Worm (Caenorhabditis elegans): ENCODE data around the gene spat-2.

spat-2 gene

ce11 chrIII:11090112-11090648 lies 53.4 kb downstream of the spat-2 start (continued):
- TF ChIP-seq repo-1 (tag; optimal IDR thresholded peaks at IDR 0.05) = peak; percentile 75
- TF ChIP-seq rcor-1 (GFP tag; IDR thresholded peaks at IDR 0.05) = peak; percentile 75
- peak; percentile 31 for TF ChIP-seq dpff-1 (tag; optimal IDR thresholded peaks at IDR 0.05)
- TF ChIP-seq lsy-27 (tag; optimal IDR thresholded peaks at IDR 0.05; ENCODE audit: borderline replicate concordance, insufficient read depth) = no peak
- TF ChIP-seq unc-62 (GFP tag; optimal IDR thresholded peaks at IDR 0.05) = no peak
- peak; percentile 43 for TF ChIP-seq die-1 (tag; optimal IDR thresholded peaks at IDR 0.05)
- TF ChIP-seq madf-10 (tag; optimal IDR thresholded peaks at IDR 0.05) = no peak
- TF ChIP-seq ZK185.1 (tag; optimal IDR thresholded peaks at IDR 0.05; ENCODE audit: poor library complexity, severe bottlenecking) = peak; percentile 36
- TF ChIP-seq dox-1 (GFP tag; IDR thresholded peaks at IDR 0.05) = peak; percentile 61
- TF ChIP-seq nfya-1 (tag; optimal IDR thresholded peaks at IDR 0.05; ENCODE audit: borderline replicate concordance, insufficient read depth) = no peak
- peak; percentile 56 for TF ChIP-seq lsl-1 (GFP tag; optimal IDR thresholded peaks at IDR 0.05)
- TF ChIP-seq mel-28 (tag; optimal IDR thresholded peaks at IDR 0.05; ENCODE audit: borderline replicate concordance) = peak; percentile 3
- TF ChIP-seq Y95B8A.8 (GFP tag; IDR thresholded peaks at IDR 0.05) = peak; percentile 69; the same call in 1 of the 2 replicates
- TF ChIP-seq him-1 (tag; optimal IDR thresholded peaks at IDR 0.05) = peak; percentile 59
- TF ChIP-seq ztf-22 (GFP tag; optimal IDR thresholded peaks at IDR 0.05) = no peak
- peak; percentile 52 for TF ChIP-seq unc-130 (GFP tag; optimal IDR thresholded peaks at IDR 0.05)
- TF ChIP-seq nhr-120 (GFP tag; IDR thresholded peaks at IDR 0.05) = no peak
- TF ChIP-seq F37B4.10 (GFP tag; IDR thresholded peaks at IDR 0.05) = 0 out of 2 replicates have a peak, but pooled peaks have one; percentile 12
- TF ChIP-seq F52B5.7 (tag; optimal IDR thresholded peaks at IDR 0.05) = peak; percentile 82
- TF ChIP-seq cebp-2 (GFP tag; IDR thresholded peaks at IDR 0.05) = no peak
- no peak for TF ChIP-seq attf-5 (GFP tag; optimal IDR thresholded peaks at IDR 0.05)
- TF ChIP-seq madf-3 (GFP tag; IDR thresholded peaks at IDR 0.05) = 0 out of 2 replicates have a peak, but pooled peaks have one; percentile 62
- peak; percentile 97 for TF ChIP-seq snpc-3.4 (tag; optimal IDR thresholded peaks at IDR 0.05)
- no peak for TF ChIP-seq F55B11.4 (tag; optimal IDR thresholded peaks at IDR 0.05; ENCODE audit: borderline replicate concordance, insufficient read depth)
- no peak for TF ChIP-seq bed-1 (GFP tag; IDR thresholded peaks at IDR 0.05)
- TF ChIP-seq xnd-1 (tag; optimal IDR thresholded peaks at IDR 0.05) = peak; percentile 28
- no peak for TF ChIP-seq ceh-27 (GFP tag; optimal IDR thresholded peaks at IDR 0.05)
- no peak for TF ChIP-seq ccch-3 (GFP tag; optimal IDR thresholded peaks at IDR 0.05)
- peak; percentile 79 for TF ChIP-seq chd-7 (tag; optimal IDR thresholded peaks at IDR 0.05)
- no peak for TF ChIP-seq ceh-79 (tag; optimal IDR thresholded peaks at IDR 0.05)
- TF ChIP-seq egl-44 (GFP tag; IDR thresholded peaks at IDR 0.05) = 0 out of 2 replicates have a peak, but pooled peaks have one; percentile 45
- no peak for TF ChIP-seq B0035.1 (tag; optimal IDR thresholded peaks at IDR 0.05)
- peak; percentile 32 for TF ChIP-seq T26A5.8 (tag; optimal IDR thresholded peaks at IDR 0.05)
- peak; percentile 41 for TF ChIP-seq hrde-1 (tag; optimal IDR thresholded peaks at IDR 0.05; ENCODE audit: borderline replicate concordance)
- no peak for TF ChIP-seq F57A8.1 (GFP tag; optimal IDR thresholded peaks at IDR 0.05)
- TF ChIP-seq ztf-3 (GFP tag; optimal IDR thresholded peaks at IDR 0.05) = peak; percentile 1
- peak; percentile 26 for TF ChIP-seq ztf-26 (tag; optimal IDR thresholded peaks at IDR 0.05)
- peak; percentile 2 for TF ChIP-seq ztf-18 (tag; optimal IDR thresholded peaks at IDR 0.05)
- TF ChIP-seq F49E8.2 (tag; optimal IDR thresholded peaks at IDR 0.05; ENCODE audit: insufficient read depth) = peak; percentile 92
- TF ChIP-seq snpc-1.1 (tag; optimal IDR thresholded peaks at IDR 0.05; ENCODE audit: insufficient read depth) = peak; percentile 98
- peak; percentile 27 for TF ChIP-seq zim-3 (tag; optimal IDR thresholded peaks at IDR 0.05)
- no peak for TF ChIP-seq nhr-80 (tag; optimal IDR thresholded peaks at IDR 0.05)
- peak in 1 of 2 experiments; percentile 4 for TF ChIP-seq rec-8 (tag; optimal IDR thresholded peaks at IDR 0.05)
- peak; percentile 38; the same call in 1 of the 2 replicates for TF ChIP-seq C06A6.2 (GFP tag; conservative IDR thresholded peaks at IDR 0.05)
- no peak for TF ChIP-seq ceh-91 (GFP tag; IDR thresholded peaks at IDR 0.05)
- peak; percentile 62 for TF ChIP-seq tlf-1 (GFP tag; optimal IDR thresholded peaks at IDR 0.05)
- TF ChIP-seq F39B2.1 (GFP tag; IDR thresholded peaks at IDR 0.05) = no peak
